Fruit fly (Drosophila melanogaster): ENCODE data around the gene CG11597.

DNA sequence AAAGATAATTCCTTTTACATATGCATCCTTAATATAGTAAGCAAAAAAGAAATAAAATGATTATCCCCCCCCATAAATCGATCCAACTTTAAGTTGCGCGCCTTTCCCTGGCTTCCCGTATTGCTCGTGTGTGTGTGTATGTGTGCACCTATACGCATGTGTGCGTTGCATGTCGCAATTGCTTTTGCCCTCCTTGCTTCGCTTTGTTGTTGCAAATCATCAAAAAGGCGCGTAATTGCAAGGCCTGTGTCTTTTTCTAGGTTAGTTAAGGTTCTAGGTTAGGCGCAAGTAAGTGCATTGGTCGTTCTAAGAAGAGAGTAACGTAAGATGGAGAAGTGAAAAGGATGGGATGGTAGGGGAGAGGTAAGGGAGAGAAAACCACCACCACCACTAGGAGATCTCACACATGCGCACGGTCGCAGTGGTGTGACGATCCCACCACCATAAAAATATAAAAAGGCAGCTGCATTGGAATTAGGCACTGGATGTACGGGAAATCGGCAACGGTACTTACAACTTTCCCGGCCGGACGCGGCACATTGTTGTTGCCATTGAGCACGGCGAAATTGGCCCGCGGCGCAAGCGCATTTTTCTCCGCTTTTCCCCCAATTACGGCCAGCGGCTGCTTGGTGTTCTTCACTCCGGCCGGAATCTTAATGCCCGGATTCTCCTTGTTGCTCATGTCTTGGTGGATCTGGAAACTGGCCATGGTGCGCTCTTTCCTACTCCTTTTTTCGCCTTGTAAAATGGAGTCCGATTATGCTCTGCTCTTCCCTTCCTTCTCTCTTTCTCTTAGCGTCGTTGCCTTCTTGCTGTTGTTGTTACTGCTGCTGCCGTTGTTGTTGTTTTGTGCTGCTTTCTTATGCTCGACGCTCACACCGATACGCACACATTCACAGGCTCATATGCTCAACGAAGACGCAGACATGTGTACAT lies 10.6 kb upstream of the CG11597 start:
- no peak for TF ChIP-seq Ets96B (tag; optimal IDR thresholded peaks at IDR 0.05)
- TF ChIP-seq Hr39 (GFP tag; optimal IDR thresholded peaks at IDR 0.05), result no peak
- no peak for TF ChIP-seq CG15336 (GFP tag; IDR thresholded peaks at IDR 0.05)
- TF ChIP-seq OdsH (GFP tag; optimal IDR thresholded peaks at IDR 0.05), result no peak
- no peak for TF ChIP-seq fd85E (GFP tag; optimal IDR thresholded peaks at IDR 0.05)
- TF ChIP-seq dsx (GFP tag; optimal IDR thresholded peaks at IDR 0.05; ENCODE audit: poor library complexity, severe bottlenecking), result no peak

Measured in whole organism, prepupa.